Worm (Caenorhabditis elegans): Measurements from ENCODE around the gene ceh-100.
A peak's percentile ranks its signal among the peaks of the same experiment; 100 is the strongest.

The ceh-100 gene

DNA sequence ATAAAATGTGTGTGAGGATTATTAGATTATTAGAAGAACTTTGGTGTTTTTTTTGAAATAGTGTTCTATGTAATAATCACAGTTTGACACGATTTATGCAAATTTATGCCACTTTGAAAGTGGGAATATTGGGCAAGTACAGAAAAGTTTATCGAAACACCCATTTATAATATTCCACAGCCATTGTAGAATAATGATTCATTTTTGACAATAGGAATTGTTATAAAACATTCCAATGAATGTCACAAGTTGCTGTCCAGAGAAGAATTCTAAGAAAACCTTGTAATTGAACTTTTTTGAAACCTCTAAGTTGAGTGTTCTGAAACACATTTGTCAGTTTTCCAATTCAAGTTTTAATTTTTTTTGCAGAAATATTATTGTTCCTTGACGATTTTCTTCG lies 8.7 kb upstream of the ceh-100 start, which contains the start of gene nspe-4:
Gene nspe-4, plus strand, starts transcription at position 301 of the 400 bp plus-strand sequence.
- TF ChIP-seq zag-1 (tag; optimal IDR thresholded peaks at IDR 0.05) (no peak), sox-4 (tag; optimal IDR thresholded peaks at IDR 0.05) (no peak), ama-1 (optimal IDR thresholded peaks at IDR 0.05) (no peak), fos-1 (tag; optimal IDR thresholded peaks at IDR 0.05) (no peak), irx-1 (tag; optimal IDR thresholded peaks at IDR 0.05) (no peak), ets-5 (GFP tag; IDR thresholded peaks at IDR 0.05) (no peak), xbp-1 (tag; optimal IDR thresholded peaks at IDR 0.05) (no peak), grh-1 (GFP tag; IDR thresholded peaks at IDR 0.05) (no peak), ceh-8 (GFP tag; optimal IDR thresholded peaks at IDR 0.05) (no peak)

DNA sequence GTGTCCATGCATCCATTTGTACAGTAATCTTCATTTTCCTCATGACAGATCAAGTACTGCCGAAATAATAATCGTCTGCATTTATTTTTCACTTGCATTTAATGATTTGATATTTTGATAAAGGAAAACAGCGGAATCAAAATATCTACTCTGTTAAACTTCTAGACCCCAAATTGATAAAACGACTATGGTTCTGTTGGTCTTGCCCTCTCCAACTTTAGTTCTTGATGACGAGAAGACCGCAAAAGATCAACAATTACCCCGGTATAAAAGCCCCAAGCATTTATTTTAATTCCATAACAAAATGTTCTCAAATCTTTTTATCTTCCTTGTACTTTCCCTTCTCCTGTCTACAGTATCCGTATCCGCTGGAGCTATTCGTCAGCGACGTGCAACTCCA lies 5.2 kb upstream of the ceh-100 start, which contains the start of gene Y38E10A.9:
Gene Y38E10A.9, plus strand, starts transcription at position 301 of the 400 bp plus-strand sequence.
- TF ChIP-seq alr-1 (tag; optimal IDR thresholded peaks at IDR 0.05; ENCODE audit: borderline replicate concordance) (no peak), zip-4 (GFP tag; optimal IDR thresholded peaks at IDR 0.05) (no peak), nhr-19 (GFP tag; conservative IDR thresholded peaks at IDR 0.05) (no peak), C16A3.4 (tag; optimal IDR thresholded peaks at IDR 0.05) (no peak)

DNA sequence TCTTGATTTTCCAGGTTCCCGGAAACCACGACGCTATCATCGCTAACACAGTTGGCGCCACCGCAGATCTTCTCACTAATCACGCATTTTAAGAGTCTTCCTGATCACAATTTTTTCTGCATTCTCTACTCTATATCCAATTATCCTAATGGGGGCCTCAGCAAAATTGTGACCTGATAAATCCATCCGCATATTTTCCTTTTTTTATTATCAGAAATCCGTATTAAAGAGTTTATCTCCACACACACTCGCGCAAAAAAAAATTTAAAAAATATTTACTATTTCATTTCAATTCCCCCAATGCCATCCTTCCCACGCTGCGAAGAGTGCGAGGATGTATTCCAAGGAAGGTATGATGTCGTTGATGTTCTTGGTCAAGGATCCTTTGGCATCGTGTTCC lies 3.4 kb upstream of the ceh-100 start, which contains the start of gene Y38E10A.8:
Gene Y38E10A.8, plus strand, starts transcription at position 301 of the 400 bp plus-strand sequence.
- TF ChIP-seq mdl-1 (tag; optimal IDR thresholded peaks at IDR 0.05) (no peak), dsc-1 (tag; optimal IDR thresholded peaks at IDR 0.05) (peak; percentile 19)

DNA sequence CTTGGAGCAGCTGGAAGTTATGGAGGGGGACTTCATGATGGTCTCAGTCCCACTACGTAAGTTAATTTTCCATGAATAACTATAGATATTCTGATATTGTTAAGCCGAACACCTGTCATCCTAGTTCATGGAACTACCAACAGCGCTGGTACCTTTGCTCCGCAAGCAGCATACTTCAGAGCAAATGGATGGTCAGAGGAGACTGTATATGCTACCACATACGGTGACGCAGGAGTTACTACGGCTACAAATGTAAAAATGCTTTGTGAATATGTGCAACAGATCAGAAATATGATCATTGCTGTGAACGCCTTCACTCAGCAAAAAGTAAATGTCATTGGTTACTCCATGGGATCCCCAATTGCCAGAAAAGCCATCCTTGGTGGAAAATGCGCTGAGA lies 2.6 kb upstream of the ceh-100 start:
- no peak for TF ChIP-seq nhr-237 (tag; optimal IDR thresholded peaks at IDR 0.05)
- no peak for TF ChIP-seq lir-3 (tag; optimal IDR thresholded peaks at IDR 0.05; ENCODE audit: poor library complexity)
- no peak for TF ChIP-seq unc-130 (tag; optimal IDR thresholded peaks at IDR 0.05)
- TF ChIP-seq pqm-1 (tag; optimal IDR thresholded peaks at IDR 0.05): no peak
- no peak for TF ChIP-seq ceh-88 (GFP tag; IDR thresholded peaks at IDR 0.05)
- TF ChIP-seq ets-5 (GFP tag; IDR thresholded peaks at IDR 0.05): no peak
- no peak for TF ChIP-seq sup-37 (GFP tag; optimal IDR thresholded peaks at IDR 0.05)
- TF ChIP-seq efl-1 (optimal IDR thresholded peaks at IDR 0.05): no peak
- no peak for TF ChIP-seq efl-1 (GFP tag; optimal IDR thresholded peaks at IDR 0.05 in 1 of 2)
- TF ChIP-seq mep-1 (tag; optimal IDR thresholded peaks at IDR 0.05): no peak
- TF ChIP-seq nhr-47 (tag; optimal IDR thresholded peaks at IDR 0.05): no peak
- TF ChIP-seq fkh-10 (GFP tag; optimal IDR thresholded peaks at IDR 0.05): no peak
- TF ChIP-seq Y116A8C.19 (tag; optimal IDR thresholded peaks at IDR 0.05; ENCODE audit: borderline replicate concordance): no peak
- no peak for TF ChIP-seq nhr-19 (GFP tag; conservative IDR thresholded peaks at IDR 0.05)
- no peak for TF ChIP-seq nhr-90 (tag; optimal IDR thresholded peaks at IDR 0.05; ENCODE audit: poor library complexity)
- TF ChIP-seq unc-62 (GFP tag; optimal IDR thresholded peaks at IDR 0.05): no peak
- no peak for TF ChIP-seq lin-13 (GFP tag; optimal IDR thresholded peaks at IDR 0.05)
- no peak for TF ChIP-seq C34B4.2 (tag; optimal IDR thresholded peaks at IDR 0.05)

DNA sequence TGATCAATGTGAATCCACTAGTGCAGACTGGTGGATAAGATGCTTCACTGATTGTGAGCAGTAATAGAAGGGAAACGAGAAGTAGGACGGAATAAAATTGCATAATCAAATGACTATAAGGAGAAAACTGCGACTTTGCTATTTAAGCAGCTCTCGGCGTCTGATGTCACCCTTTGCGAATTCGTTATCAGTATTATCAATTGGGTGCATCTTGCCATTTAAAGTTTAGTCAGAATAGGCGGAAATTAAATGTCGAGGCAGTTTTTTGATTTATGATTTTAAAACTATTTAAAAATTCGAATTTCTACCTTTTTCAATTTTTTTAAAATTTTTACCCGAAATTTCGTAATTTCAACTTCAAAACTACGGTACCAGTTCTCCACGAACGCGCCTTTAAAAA lies 22.5 kb downstream of the ceh-100 start, which contains the start of gene clec-4:
Gene clec-4, minus strand, starts transcription at position 162 of the 400 bp plus-strand sequence.
- TF ChIP-seq isw-1 (GFP tag; IDR thresholded peaks at IDR 0.05): no peak
- no peak for TF ChIP-seq unc-98 (GFP tag; IDR thresholded peaks at IDR 0.05)

DNA sequence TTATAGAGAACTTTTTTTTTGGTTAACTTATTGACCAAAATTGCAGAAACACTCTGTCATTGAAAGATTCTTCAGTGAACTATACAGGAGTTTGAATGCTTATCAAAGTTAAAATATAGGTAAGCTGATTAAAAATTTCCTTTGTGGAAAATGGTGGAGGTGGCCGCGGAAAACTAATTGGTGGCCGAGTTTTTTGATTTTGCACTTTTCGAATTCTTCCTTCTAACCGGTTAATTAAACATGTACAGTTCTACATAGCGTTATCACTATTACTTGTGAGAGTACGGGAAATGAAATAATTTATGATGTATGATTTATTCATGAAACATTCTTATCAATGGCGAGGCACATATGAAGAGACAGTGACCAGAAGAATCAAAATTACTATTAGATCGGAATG lies 25.7 kb downstream of the ceh-100 start, which contains the start of gene clec-8:
Gene clec-8, minus strand, starts transcription at position 308 of the 400 bp plus-strand sequence.
- no peak for TF ChIP-seq grh-1 (GFP tag; IDR thresholded peaks at IDR 0.05)
- no peak for TF ChIP-seq nhr-12 (tag; optimal IDR thresholded peaks at IDR 0.05)
- TF ChIP-seq ceh-8 (GFP tag; optimal IDR thresholded peaks at IDR 0.05): no peak
- TF ChIP-seq elt-2 (tag; optimal IDR thresholded peaks at IDR 0.05): peak; percentile 72
- no peak for TF ChIP-seq nhr-237 (tag; optimal IDR thresholded peaks at IDR 0.05)
- no peak for TF ChIP-seq aha-1 (tag; optimal IDR thresholded peaks at IDR 0.05)
- TF ChIP-seq rnt-1 (tag; optimal IDR thresholded peaks at IDR 0.05): no peak
- TF ChIP-seq pqm-1 (tag; optimal IDR thresholded peaks at IDR 0.05): no peak

All from whole organism, L1 larva.